Fruit fly (Drosophila melanogaster) whole organism, prepupa: ENCODE results near the gene Sap30.
A peak's percentile ranks its signal among the peaks of the same experiment; 100 is the strongest.

Source experiments
- Blimp-1 ChIP-seq: fragments of 200-800 bp; sonication (Bioruptor generic); optimal IDR thresholded peaks from 3 replicates; lab custom pipeline; 2017; ENCODE audit warnings: missing biosample characterization, missing genetic modification characterization, mild to moderate bottlenecking, moderate library complexity, missing genetic modification reagents
- CG10631 ChIP-seq: fragments of 200-800 bp; sonication (Bioruptor generic); optimal IDR thresholded peaks from 2 replicates; lab custom pipeline; 2016; ENCODE audit warnings: missing biosample characterization, missing genetic modification characterization
- CG10669 ChIP-seq: fragments of 200-800 bp; sonication (Bioruptor generic); optimal IDR thresholded peaks from 3 replicates; lab custom pipeline; 2018; ENCODE audit warnings: missing biosample characterization, mild to moderate bottlenecking, missing genetic modification characterization, moderate library complexity
- CG11294 ChIP-seq: fragments of 200-800 bp; sonication (Bioruptor generic); IDR thresholded peaks from 2 replicates; pipeline ENCODE4 v1.3.6; 2022; ENCODE audit warnings: missing biosample characterization, missing genetic modification characterization
- CG11762 ChIP-seq: fragments of 200-800 bp; sonication (Bioruptor generic); optimal IDR thresholded peaks from 3 replicates; lab custom pipeline; 2016; ENCODE audit warnings: missing biosample characterization, missing genetic modification characterization; ENCODE audit not compliant: insufficient read depth
- CG1621 ChIP-seq: fragments of 200-800 bp; sonication (Bioruptor generic); optimal IDR thresholded peaks from 3 replicates; lab custom pipeline; 2018; ENCODE audit warnings: missing biosample characterization, mild to moderate bottlenecking, missing genetic modification characterization
- CG3032 ChIP-seq: fragments of 200-800 bp; optimal IDR thresholded peaks from 2 replicates; lab custom pipeline; 2019; ENCODE audit warnings: missing biosample characterization, mild to moderate bottlenecking, missing genetic modification characterization, moderate library complexity
- CG31627 ChIP-seq: fragments of 200-800 bp; sonication (Bioruptor generic); optimal IDR thresholded peaks from 3 replicates; lab custom pipeline; 2016; ENCODE audit warnings: missing biosample characterization, missing genetic modification characterization
- CG32006 ChIP-seq: fragments of 200-800 bp; sonication (Bioruptor generic); optimal IDR thresholded peaks from 3 replicates; lab custom pipeline; 2017; ENCODE audit warnings: missing biosample characterization, mild to moderate bottlenecking, missing genetic modification characterization
- CG34406 ChIP-seq: fragments of 200-800 bp; sonication (Bioruptor generic); optimal IDR thresholded peaks from 3 replicates; lab custom pipeline; 2016; ENCODE audit warnings: missing biosample characterization, missing genetic modification characterization
- CG4318 ChIP-seq: fragments of 200-800 bp; sonication (Bioruptor generic); optimal IDR thresholded peaks from 3 replicates; lab custom pipeline; 2017; ENCODE audit warnings: missing biosample characterization, mild to moderate bottlenecking, missing genetic modification characterization
- CG6792 ChIP-seq: fragments of 200-800 bp; sonication (Bioruptor generic); optimal IDR thresholded peaks from 3 replicates; lab custom pipeline; 2016; ENCODE audit warnings: missing biosample characterization, missing genetic modification characterization
- CG6808 ChIP-seq: fragments of 200-800 bp; sonication (Bioruptor generic); optimal IDR thresholded peaks from 3 replicates; lab custom pipeline; 2017; ENCODE audit warnings: missing biosample characterization, missing genetic modification characterization, mild to moderate bottlenecking, moderate library complexity, missing genetic modification reagents
- CG6854 ChIP-seq: fragments of 200-800 bp; sonication (Bioruptor generic); optimal IDR thresholded peaks from 2 replicates; lab custom pipeline; 2017; ENCODE audit warnings: missing biosample characterization, mild to moderate bottlenecking, missing genetic modification characterization
- CG7368 ChIP-seq: fragments of 200-800 bp; sonication (Bioruptor generic); optimal IDR thresholded peaks from 3 replicates; lab custom pipeline; 2016; ENCODE audit warnings: missing biosample characterization, missing genetic modification characterization
- CG8319 ChIP-seq: fragments of 200-800 bp; sonication (Bioruptor generic); optimal IDR thresholded peaks from 3 replicates; lab custom pipeline; 2016; ENCODE audit warnings: missing biosample characterization, missing genetic modification characterization
- CG8632 ChIP-seq: fragments of 200-800 bp; sonication (Bioruptor generic); optimal IDR thresholded peaks from 3 replicates; lab custom pipeline; 2016; ENCODE audit warnings: missing biosample characterization, missing genetic modification characterization
- CG9139 ChIP-seq: fragments of 200-800 bp; sonication (Bioruptor generic); optimal IDR thresholded peaks from 3 replicates; lab custom pipeline; 2017; ENCODE audit warnings: missing biosample characterization, mild to moderate bottlenecking, missing genetic modification characterization
- Eip75B ChIP-seq: fragments of 200-800 bp; sonication (Bioruptor generic); optimal IDR thresholded peaks from 3 replicates; lab custom pipeline; 2016; ENCODE audit warnings: missing biosample characterization, missing genetic modification characterization
- Eip78C ChIP-seq: fragments of 200-800 bp; sonication (Bioruptor generic); peaks from one replicate; lab custom pipeline; 2016; ENCODE audit warnings: missing biosample characterization, missing genetic modification characterization
- Ets21C ChIP-seq: fragments of 200-800 bp; sonication (Bioruptor generic); optimal IDR thresholded peaks from 3 replicates; lab custom pipeline; 2016; ENCODE audit warnings: missing biosample characterization, missing genetic modification characterization
- Gug ChIP-seq: fragments of 200-800 bp; sonication (Bioruptor generic); IDR thresholded peaks from 2 replicates; pipeline ENCODE4 v1.3.6; 2022; ENCODE audit warnings: missing biosample characterization, missing genetic modification characterization
- Hr38 ChIP-seq: sonication (Bioruptor generic); optimal IDR thresholded peaks from 2 replicates; lab custom pipeline; 2016; ENCODE audit warnings: missing biosample characterization, missing genetic modification characterization
- Hr39 ChIP-seq: fragments of 200-800 bp; sonication (Bioruptor generic); optimal IDR thresholded peaks from 2 replicates; lab custom pipeline; 2016; ENCODE audit warnings: missing biosample characterization, missing genetic modification characterization
- Hr4 ChIP-seq: fragments of 200-800 bp; sonication (Bioruptor generic); optimal IDR thresholded peaks from 3 replicates; lab custom pipeline; 2016; ENCODE audit warnings: missing biosample characterization, missing genetic modification characterization
- Lpt ChIP-seq: fragments of 200-800 bp; sonication (Bioruptor generic); optimal IDR thresholded peaks from 3 replicates; lab custom pipeline; 2016; ENCODE audit warnings: missing biosample characterization, missing genetic modification characterization
- Met ChIP-seq: fragments of 200-800 bp; sonication (Bioruptor generic); optimal IDR thresholded peaks from 3 replicates; lab custom pipeline; 2016; ENCODE audit warnings: missing biosample characterization, missing genetic modification characterization
- OdsH ChIP-seq: fragments of 200-800 bp; sonication (Bioruptor generic); optimal IDR thresholded peaks from 3 replicates; lab custom pipeline; 2016; ENCODE audit warnings: missing biosample characterization, missing genetic modification characterization
- Smox ChIP-seq: fragments of 200-800 bp; sonication (Bioruptor generic); optimal IDR thresholded peaks from 3 replicates; lab custom pipeline; 2016; ENCODE audit warnings: missing biosample characterization, missing genetic modification characterization
- Sox102F ChIP-seq: fragments of 200-800 bp; sonication (Bioruptor generic); optimal IDR thresholded peaks from 2 replicates; lab custom pipeline; 2016; ENCODE audit warnings: missing biosample characterization, mild to moderate bottlenecking, missing genetic modification characterization
- Sox14 ChIP-seq: fragments of 200-800 bp; sonication (Bioruptor generic); optimal IDR thresholded peaks from 3 replicates; lab custom pipeline; 2016; ENCODE audit warnings: missing biosample characterization, missing genetic modification characterization
- Sox15 ChIP-seq: fragments of 200-800 bp; sonication (Bioruptor generic); optimal IDR thresholded peaks from 3 replicates; lab custom pipeline; 2016; ENCODE audit warnings: missing biosample characterization, missing genetic modification characterization
- acj6 ChIP-seq: fragments of 200-800 bp; sonication (Bioruptor generic); optimal IDR thresholded peaks from 3 replicates; lab custom pipeline; 2016; ENCODE audit warnings: missing biosample characterization, missing genetic modification characterization
- dac ChIP-seq: fragments of 200-800 bp; sonication (Bioruptor generic); optimal IDR thresholded peaks from 2 replicates; lab custom pipeline; 2017; ENCODE audit warnings: missing biosample characterization, mild to moderate bottlenecking, missing genetic modification characterization
- fd59A ChIP-seq: fragments of 200-800 bp; sonication (Bioruptor generic); optimal IDR thresholded peaks from 2 replicates; lab custom pipeline; 2017; ENCODE audit warnings: missing biosample characterization, mild to moderate bottlenecking, missing genetic modification characterization, missing genetic modification reagents
- fd85E ChIP-seq: fragments of 200-800 bp; sonication (Bioruptor generic); optimal IDR thresholded peaks from 3 replicates; lab custom pipeline; 2016; ENCODE audit warnings: missing biosample characterization, missing genetic modification characterization
- fkh ChIP-seq: fragments of 200-800 bp; sonication (Bioruptor generic); optimal IDR thresholded peaks from 3 replicates; lab custom pipeline; 2017; ENCODE audit warnings: missing biosample characterization, mild to moderate bottlenecking, missing genetic modification characterization, moderate library complexity
- lz ChIP-seq: fragments of 200-800 bp; sonication (Bioruptor generic); optimal IDR thresholded peaks from 3 replicates; lab custom pipeline; 2016; ENCODE audit warnings: missing biosample characterization, missing genetic modification characterization
- pdm3 ChIP-seq: fragments of 200-800 bp; sonication (Bioruptor generic); optimal IDR thresholded peaks from 3 replicates; lab custom pipeline; 2016; ENCODE audit warnings: missing biosample characterization, missing genetic modification characterization
- salr ChIP-seq, 2 experiments: fragments of 200-800 bp; sonication (Bioruptor generic); optimal IDR thresholded peaks; 3 replicates each; lab custom pipeline; 2016 to 2018; ENCODE audit warnings: missing biosample characterization in 2 of 2, missing genetic modification characterization in 2 of 2, mild to moderate bottlenecking in 1 of 2
- spab ChIP-seq: fragments of 200-800 bp; sonication (Bioruptor generic); optimal IDR thresholded peaks from 2 replicates; lab custom pipeline; 2017; ENCODE audit warnings: missing biosample characterization, mild to moderate bottlenecking, missing genetic modification characterization, missing genetic modification reagents
- ss ChIP-seq, 2 experiments: fragments of 200-800 bp; sonication (Bioruptor generic); optimal IDR thresholded peaks; 2 replicates in 1 of 2; 3 replicates in 1 of 2; lab custom pipeline; 2017 to 2018; ENCODE audit warnings: mild to moderate bottlenecking in 2 of 2, missing biosample characterization in 2 of 2, missing genetic modification characterization in 2 of 2, moderate library complexity in 1 of 2
- vri ChIP-seq: fragments of 200-800 bp; sonication (Bioruptor generic); optimal IDR thresholded peaks from 3 replicates; lab custom pipeline; 2016; ENCODE audit warnings: missing biosample characterization, mild to moderate bottlenecking, missing genetic modification characterization

The Sap30 gene

DNA sequence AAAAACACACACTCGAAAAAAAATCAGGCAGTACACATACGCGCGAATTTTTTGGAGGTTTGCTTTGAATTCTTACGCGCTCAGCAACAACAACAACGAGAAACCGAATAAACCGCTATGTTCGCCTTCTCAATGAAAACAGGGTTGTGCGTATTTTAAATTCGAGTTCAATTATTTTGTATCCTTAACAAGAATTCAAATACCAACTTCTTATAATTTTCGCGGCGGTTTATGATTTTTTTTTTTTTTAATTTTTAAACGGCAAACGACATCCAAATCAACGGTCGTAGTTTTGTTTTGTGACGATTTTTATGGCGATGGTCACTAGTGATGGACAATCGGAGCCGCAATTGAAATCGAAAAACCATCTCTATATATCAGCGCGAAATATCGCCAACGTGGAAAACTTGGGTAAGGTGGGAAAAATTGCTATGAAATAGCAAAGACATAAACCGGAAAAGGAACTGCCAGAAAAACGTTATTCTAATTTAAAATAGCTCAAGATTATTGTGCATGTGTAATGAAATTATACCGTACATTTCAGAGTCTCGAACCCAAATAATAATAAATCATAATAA, 35.4 kb upstream of the Sap30 start, which contains the start of gene goe (continued):
- peak; percentile 63 for TF ChIP-seq vri (GFP tag; lab: Kevin White, UChicago)
- peak; percentile 68 for TF ChIP-seq Sox14 (GFP tag; lab: Kevin White, UChicago)
- TF ChIP-seq salr (GFP tag; optimal IDR thresholded peaks at IDR 0.05; lab: Kevin White, UChicago): peak in 1 of 2 experiments; percentile 8
- TF ChIP-seq Sox15 (GFP tag; lab: Kevin White, UChicago): peak; percentile 39
- peak; percentile 55 for TF ChIP-seq CG10631 (GFP tag; lab: Kevin White, UChicago)
- TF ChIP-seq dac (GFP tag; lab: Kevin White, UChicago): peak; percentile 27
- no peak for TF ChIP-seq CG9139
- TF ChIP-seq CG11762 (GFP tag; lab: Kevin White, UChicago): no peak
- no peak for TF ChIP-seq CG4318 (GFP tag; lab: Kevin White, UChicago)
- peak; percentile 5 for TF ChIP-seq Lpt (GFP tag; lab: Kevin White, UChicago)
- TF ChIP-seq pdm3 (GFP tag; lab: Kevin White, UChicago): peak; percentile 67
- peak; percentile 56 for TF ChIP-seq acj6 (GFP tag; lab: Kevin White, UChicago)
- 0 out of 2 replicates have a peak, but pooled peaks have one; percentile 21 for TF ChIP-seq CG11294 (GFP tag; lab: Robert Waterston, UW)
- no peak for TF ChIP-seq CG1621 (tag; lab: Kevin White, UChicago)
- TF ChIP-seq CG6792 (GFP tag; lab: Kevin White, UChicago): peak; percentile 65
- TF ChIP-seq CG8319: peak; percentile 17
- no peak for TF ChIP-seq CG10669 (GFP tag; lab: Kevin White, UChicago)
- no peak for TF ChIP-seq fd59A
- TF ChIP-seq CG6808 (GFP tag; lab: Kevin White, UChicago): no peak
- peak; percentile 27; the same call in 1 of the 2 replicates for TF ChIP-seq Gug (GFP tag; lab: Robert Waterston, UW)
- peak; percentile 60 for TF ChIP-seq Eip75B (GFP tag; lab: Kevin White, UChicago)
- TF ChIP-seq Eip78C (GFP tag; lab: Kevin White, UChicago): peak; percentile 83
- peak; percentile 39 for TF ChIP-seq CG8632 (GFP tag; lab: Kevin White, UChicago)
- TF ChIP-seq Smox (GFP tag; lab: Kevin White, UChicago): peak; percentile 60
- peak; percentile 37 for TF ChIP-seq CG3032 (tag; lab: Kevin White, UChicago)
- peak; percentile 32 for TF ChIP-seq Sox102F (GFP tag; lab: Kevin White, UChicago)
- TF ChIP-seq Hr38 (GFP tag; lab: Kevin White, UChicago): no peak

- no peak for TF ChIP-seq dac (GFP tag; lab: Kevin White, UChicago)
- no peak for TF ChIP-seq Hr4 (GFP tag; lab: Kevin White, UChicago)
- no peak for TF ChIP-seq CG1621 (tag; lab: Kevin White, UChicago)
- TF ChIP-seq vri (GFP tag; lab: Kevin White, UChicago): no peak
- TF ChIP-seq Smox (GFP tag; lab: Kevin White, UChicago): no peak
- TF ChIP-seq fkh (GFP tag; lab: Kevin White, UChicago): no peak
- TF ChIP-seq Hr39 (GFP tag; lab: Kevin White, UChicago): no peak
- TF ChIP-seq CG3032 (tag; lab: Kevin White, UChicago): no peak
- no peak for TF ChIP-seq CG7368
- TF ChIP-seq Eip78C (GFP tag; lab: Kevin White, UChicago): no peak
- no peak for TF ChIP-seq Blimp-1
- TF ChIP-seq ss (GFP tag; optimal IDR thresholded peaks at IDR 0.05; lab: Kevin White, UChicago): no peak
- TF ChIP-seq spab (GFP tag; lab: Kevin White, UChicago): no peak
- no peak for TF ChIP-seq CG6854
These were observed 34.0 kb upstream of the Sap30 start for dm6 chrX:16753066-16753465.

- TF ChIP-seq ss (GFP tag; optimal IDR thresholded peaks at IDR 0.05; lab: Kevin White, UChicago) (no peak), CG32006 (GFP tag; lab: Kevin White, UChicago) (no peak), Eip75B (GFP tag; lab: Kevin White, UChicago) (no peak), Sox14 (GFP tag; lab: Kevin White, UChicago) (no peak), dac (GFP tag; lab: Kevin White, UChicago) (no peak), lz (GFP tag; lab: Kevin White, UChicago) (no peak), fd85E (GFP tag; lab: Kevin White, UChicago) (no peak), Ets21C (no peak), Lpt (GFP tag; lab: Kevin White, UChicago) (no peak), CG31627 (GFP tag; lab: Kevin White, UChicago) (no peak), CG34406 (GFP tag; lab: Kevin White, UChicago) (no peak), pdm3 (GFP tag; lab: Kevin White, UChicago) (no peak), OdsH (no peak), CG8319 (no peak), Hr39 (GFP tag; lab: Kevin White, UChicago) (no peak), CG6808 (GFP tag; lab: Kevin White, UChicago) (no peak), CG1621 (tag; lab: Kevin White, UChicago) (no peak), CG6854 (no peak), Sox102F (GFP tag; lab: Kevin White, UChicago) (no peak), Met (no peak)
- TF ChIP-seq, all 60 proteins: peak for 0
These were observed 29.4 kb upstream of the Sap30 start for dm6 chrX:16757645-16758044.
